Fruit fly (Drosophila melanogaster): ENCODE data around the gene CG14443.

DNA sequence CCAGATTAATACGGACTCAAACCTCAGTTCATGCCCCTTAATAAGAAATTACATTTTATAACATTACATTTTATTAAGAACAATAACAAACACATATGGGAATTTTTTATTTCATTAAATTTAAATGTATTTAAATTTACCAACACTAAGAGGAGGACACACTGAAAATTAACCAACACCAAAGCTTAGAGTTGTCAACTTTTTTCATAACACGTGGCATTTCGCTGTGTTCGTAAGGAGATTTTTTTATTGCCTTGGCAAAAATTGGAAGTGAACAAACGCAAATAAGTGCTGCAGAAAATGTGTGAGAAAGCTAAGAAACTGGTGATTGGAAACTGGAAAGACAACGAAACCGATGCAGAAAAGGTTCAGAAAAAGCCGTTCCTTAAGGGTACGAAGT lies at the start of gene CG14443:
- TF ChIP-seq Ets96B (tag; optimal IDR thresholded peaks at IDR 0.05) (no peak), Hr39 (GFP tag; optimal IDR thresholded peaks at IDR 0.05) (no peak), Met (GFP tag; optimal IDR thresholded peaks at IDR 0.05) (no peak)
